In the genomic region with DNA sequence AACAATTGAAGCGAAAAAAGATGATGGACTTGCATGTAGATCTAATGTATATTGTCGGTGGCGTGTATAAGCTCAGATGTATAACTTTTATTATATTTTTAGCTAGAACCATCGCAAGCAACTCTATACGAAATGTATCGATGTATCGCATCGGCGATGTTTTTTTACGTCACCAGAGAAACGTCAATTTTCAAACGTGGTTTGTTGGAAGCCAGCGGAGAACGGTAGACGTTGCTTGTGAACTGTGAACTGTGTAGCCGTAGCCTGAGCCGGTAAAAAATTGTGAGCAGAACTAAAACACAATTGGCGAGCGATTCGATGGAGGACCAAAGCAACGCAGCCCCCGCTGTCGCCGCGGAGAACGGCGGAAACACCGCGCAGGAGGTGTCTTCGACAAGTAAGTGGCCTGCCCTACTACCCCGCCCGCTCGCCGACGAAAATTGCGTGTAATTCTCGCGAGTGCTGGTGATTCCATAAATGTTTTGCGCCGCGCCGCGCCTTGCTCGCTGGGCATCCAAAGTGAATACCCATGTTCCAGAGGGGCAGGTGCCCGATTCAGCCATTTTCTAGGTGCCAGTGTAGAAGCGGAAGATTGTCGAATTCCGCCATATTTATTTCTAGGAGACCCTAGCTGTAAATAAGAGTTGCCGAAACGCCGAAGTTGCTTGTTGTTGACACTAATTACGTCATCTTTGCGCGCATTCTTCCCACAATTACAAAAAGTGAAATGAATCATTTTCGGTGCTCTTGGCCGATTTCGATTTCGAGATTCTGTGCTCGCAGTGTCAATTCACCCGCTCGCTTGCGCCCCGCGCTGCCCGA, we compare ENCODE assay signal across 1 fruit fly cellular context.
TF ChIP-seq lines count a peak whose summit lies in the region.

A gene (plus strand): TSS at position 193 of the 822 bp plus-strand sequence.

TF ChIP-seq in whole organism, embryonic, 481 proteins besides CTCF, POLR2A, EP300 and RAD21 (continued from another document):
- no peak for TF ChIP-seq Atf3 (GFP tag; optimal IDR thresholded peaks at IDR 0.05; lab: Kevin White, UChicago)
- TF ChIP-seq Asciz (GFP tag; optimal IDR thresholded peaks at IDR 0.05; lab: Kevin White, UChicago): no peak
- TF ChIP-seq dysf (GFP tag; IDR thresholded peaks at IDR 0.05; lab: Robert Waterston, UW): peak; percentile 26; the same call in 1 of the 3 replicates
- TF ChIP-seq vvl (GFP tag; IDR thresholded peaks at IDR 0.05; lab: Robert Waterston, UW): peak; percentile 56
- peak; percentile 25 for TF ChIP-seq gfzf (GFP tag; optimal IDR thresholded peaks at IDR 0.05; lab: Kevin White, UChicago)
- no peak for TF ChIP-seq tio (GFP tag; optimal IDR thresholded peaks at IDR 0.05; lab: Kevin White, UChicago)
- TF ChIP-seq Adf1 (GFP tag; IDR thresholded peaks at IDR 0.05; lab: Robert Waterston, UW): peak; percentile 43
- no peak for TF ChIP-seq Nf-YA (GFP tag; IDR thresholded peaks at IDR 0.05; lab: Robert Waterston, UW)
- TF ChIP-seq wek (GFP tag; optimal IDR thresholded peaks at IDR 0.05; lab: Kevin White, UChicago): no peak
- no peak for TF ChIP-seq gsb (GFP tag; IDR thresholded peaks at IDR 0.05; lab: Robert Waterston, UW)
- no peak for TF ChIP-seq CG11398 (GFP tag; optimal IDR thresholded peaks at IDR 0.05; lab: Kevin White, UChicago)
- TF ChIP-seq H2.0 (GFP tag; IDR thresholded peaks at IDR 0.05; lab: Robert Waterston, UW): no peak; the same call in 1 of the 2 replicates
- no peak for TF ChIP-seq CG6765 (GFP tag; optimal IDR thresholded peaks at IDR 0.05; lab: Kevin White, UChicago)
- no peak for TF ChIP-seq bsh (GFP tag; optimal IDR thresholded peaks at IDR 0.05; lab: Kevin White, UChicago)
- TF ChIP-seq chif (GFP tag; optimal IDR thresholded peaks at IDR 0.05; lab: Kevin White, UChicago): no peak
- TF ChIP-seq Gug (GFP tag; IDR thresholded peaks at IDR 0.05; lab: Robert Waterston, UW): peak; percentile 15; the same call in 2 of the 4 replicates
- no peak for TF ChIP-seq ranshi (GFP tag; IDR thresholded peaks at IDR 0.05; lab: Robert Waterston, UW)
- TF ChIP-seq nerfin-2 (GFP tag; IDR thresholded peaks at IDR 0.05; lab: Robert Waterston, UW; ENCODE audit: partially characterized antibody): peak; percentile 97
- peak; percentile 99 for TF ChIP-seq amos (GFP tag; IDR thresholded peaks at IDR 0.05; lab: Robert Waterston, UW; ENCODE audit: partially characterized antibody)
- TF ChIP-seq CG9609 (GFP tag; optimal IDR thresholded peaks at IDR 0.05; lab: Kevin White, UChicago): no peak
- TF ChIP-seq CG6689 (GFP tag; IDR thresholded peaks at IDR 0.05; lab: Robert Waterston, UW): peak; percentile 38; the same call in 1 of the 2 replicates
- no peak for TF ChIP-seq CG5953 (GFP tag; IDR thresholded peaks at IDR 0.05; lab: Robert Waterston, UW)
- no peak for TF ChIP-seq CG31365 (tag; optimal IDR thresholded peaks at IDR 0.05; lab: Kevin White, UChicago)
- no peak for TF ChIP-seq CG30403 (GFP tag; optimal IDR thresholded peaks at IDR 0.05; lab: Kevin White, UChicago)
- TF ChIP-seq CG12219 (GFP tag; optimal IDR thresholded peaks at IDR 0.05; lab: Kevin White, UChicago): peak; percentile 1
- no peak for TF ChIP-seq Jarid2 (GFP tag; optimal IDR thresholded peaks at IDR 0.05; lab: Kevin White, UChicago)
- TF ChIP-seq CG3163 (GFP tag; optimal IDR thresholded peaks at IDR 0.05; lab: Kevin White, UChicago): no peak
- TF ChIP-seq psq (GFP tag; optimal IDR thresholded peaks at IDR 0.05; lab: Kevin White, UChicago): no peak
- no peak for TF ChIP-seq nerfin-1 (tag; optimal IDR thresholded peaks at IDR 0.05; lab: Kevin White, UChicago)
- TF ChIP-seq CG17385 (GFP tag; optimal IDR thresholded peaks at IDR 0.05; lab: Kevin White, UChicago): peak; percentile 38
- TF ChIP-seq CG3995 (GFP tag; optimal IDR thresholded peaks at IDR 0.05; lab: Kevin White, UChicago): peak; percentile 79
- TF ChIP-seq tup (GFP tag; optimal IDR thresholded peaks at IDR 0.05; lab: Kevin White, UChicago): no peak
- TF ChIP-seq Hr3 (GFP tag; optimal IDR thresholded peaks at IDR 0.05; lab: Kevin White, UChicago): no peak
- TF ChIP-seq Usf (GFP tag; optimal IDR thresholded peaks at IDR 0.05; lab: Kevin White, UChicago): no peak
- no peak for TF ChIP-seq CG2889 (GFP tag; IDR thresholded peaks at IDR 0.05; lab: Robert Waterston, UW)
- TF ChIP-seq Hr78 (GFP tag; optimal IDR thresholded peaks at IDR 0.05; lab: Kevin White, UChicago): peak in 1 of 2 experiments; percentile 51
- peak; percentile 34; the same call in 1 of the 2 replicates for TF ChIP-seq CG31441 (GFP tag; IDR thresholded peaks at IDR 0.05; lab: Robert Waterston, UW)
- TF ChIP-seq Hand (GFP tag; optimal IDR thresholded peaks at IDR 0.05; lab: Kevin White, UChicago): no peak
- TF ChIP-seq CG17568 (GFP tag; optimal IDR thresholded peaks at IDR 0.05; lab: Kevin White, UChicago): no peak
- no peak for TF ChIP-seq CG11560 (tag; IDR thresholded peaks at IDR 0.05; lab: Robert Waterston, UW)
- TF ChIP-seq CG11695 (GFP tag; IDR thresholded peaks at IDR 0.05; lab: Robert Waterston, UW): 0 out of 3 replicates have a peak, but pooled peaks have one; percentile 16
- TF ChIP-seq CG12391 (tag; optimal IDR thresholded peaks at IDR 0.05; lab: Kevin White, UChicago): peak; percentile 58
- TF ChIP-seq CG16863 (GFP tag; optimal IDR thresholded peaks at IDR 0.05; lab: Kevin White, UChicago): peak; percentile 17
- TF ChIP-seq CG4707 (GFP tag; optimal IDR thresholded peaks at IDR 0.05; lab: Kevin White, UChicago): no peak
- TF ChIP-seq CG1024 (GFP tag; IDR thresholded peaks at IDR 0.05; lab: Robert Waterston, UW): peak; percentile 59
- TF ChIP-seq hbn (GFP tag; IDR thresholded peaks at IDR 0.05; lab: Robert Waterston, UW; ENCODE audit: partially characterized antibody): peak; percentile 96
- TF ChIP-seq CG15601 (tag; optimal IDR thresholded peaks at IDR 0.05; lab: Kevin White, UChicago): peak; percentile 61
- no peak for TF ChIP-seq crp (GFP tag; optimal IDR thresholded peaks at IDR 0.05; lab: Kevin White, UChicago)
- no peak for TF ChIP-seq tgo (GFP tag; IDR thresholded peaks at IDR 0.05; lab: Robert Waterston, UW)
- no peak for TF ChIP-seq ind (GFP tag; optimal IDR thresholded peaks at IDR 0.05; lab: Kevin White, UChicago)
- no peak for TF ChIP-seq CG6813 (GFP tag; optimal IDR thresholded peaks at IDR 0.05; lab: Kevin White, UChicago)
- TF ChIP-seq ssp (GFP tag; IDR thresholded peaks at IDR 0.05; lab: Robert Waterston, UW): peak; percentile 89
- no peak for TF ChIP-seq CG12071 (GFP tag; optimal IDR thresholded peaks at IDR 0.05; lab: Kevin White, UChicago)
- no peak for TF ChIP-seq btn (GFP tag; optimal IDR thresholded peaks at IDR 0.05; lab: Kevin White, UChicago)
- peak; percentile 51; the same call in 1 of the 3 replicates for TF ChIP-seq ci (GFP tag; IDR thresholded peaks at IDR 0.05; lab: Robert Waterston, UW)
- no peak for TF ChIP-seq Dfd (GFP tag; optimal IDR thresholded peaks at IDR 0.05; lab: Kevin White, UChicago)
- TF ChIP-seq Ptx1 (GFP tag; IDR thresholded peaks at IDR 0.05; lab: Robert Waterston, UW): peak; percentile 25; the same call in 1 of the 2 replicates
- no peak for TF ChIP-seq Meics (GFP tag; optimal IDR thresholded peaks at IDR 0.05; lab: Kevin White, UChicago)
- peak; percentile 22 for TF ChIP-seq her (GFP tag; optimal IDR thresholded peaks at IDR 0.05; lab: Kevin White, UChicago)
- no peak for TF ChIP-seq br (optimal IDR thresholded peaks at IDR 0.05; lab: Kevin White, UChicago)
- peak in 1 of 2 experiments; percentile 14 for TF ChIP-seq eve (GFP tag; optimal IDR thresholded peaks at IDR 0.05; lab: Kevin White, UChicago)
